Worm (Caenorhabditis elegans) whole organism, mixed stage, embryonic: ENCODE results near the gene ZK84.2.

Experiments used
- nhr-12 ChIP-seq: fragments of 150-350 bp; optimal IDR thresholded peaks from 2 replicates; lab custom pipeline; 2014; ENCODE audit warnings: missing biosample characterization, missing genetic modification characterization
- nhr-237 ChIP-seq: fragments of 150-350 bp; optimal IDR thresholded peaks from 2 replicates; lab custom pipeline; 2014; ENCODE audit warnings: missing biosample characterization, missing genetic modification characterization
- unc-62 ChIP-seq: fragments of 150-350 bp; optimal IDR thresholded peaks from 2 replicates; lab custom pipeline; 2014; ENCODE audit warnings: missing biosample characterization, missing genetic modification reagents, missing genetic modification characterization

DNA sequence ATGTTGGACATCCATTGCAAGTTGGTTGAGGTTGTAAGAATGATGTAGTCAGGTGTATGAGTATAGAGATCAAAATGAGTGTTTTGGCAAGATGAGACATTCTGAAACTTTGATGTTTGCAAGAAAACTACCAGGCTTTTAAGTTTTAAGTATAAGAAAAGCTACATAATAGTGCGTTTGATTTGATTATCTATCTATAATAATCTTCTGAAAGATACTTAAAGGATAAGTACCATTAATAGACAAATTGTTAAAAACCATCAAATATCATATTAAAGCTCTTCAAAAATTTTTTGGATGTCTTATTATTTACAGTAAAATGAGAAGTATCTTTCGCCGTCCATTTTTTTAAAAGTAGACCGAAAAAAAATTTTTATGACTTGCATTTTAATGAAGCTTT lies 29.0 kb downstream of the ZK84.2 start, which contains the start of gene R12C12.10:
- TF ChIP-seq nhr-237 (tag; lab: Kevin White, UChicago), result no peak
- TF ChIP-seq nhr-12, result no peak
- TF ChIP-seq unc-62 (GFP tag; lab: Kevin White, UChicago), result no peak
